Worm (Caenorhabditis elegans): ENCODE results near the gene cwp-5.

Gene cwp-5

DNA sequence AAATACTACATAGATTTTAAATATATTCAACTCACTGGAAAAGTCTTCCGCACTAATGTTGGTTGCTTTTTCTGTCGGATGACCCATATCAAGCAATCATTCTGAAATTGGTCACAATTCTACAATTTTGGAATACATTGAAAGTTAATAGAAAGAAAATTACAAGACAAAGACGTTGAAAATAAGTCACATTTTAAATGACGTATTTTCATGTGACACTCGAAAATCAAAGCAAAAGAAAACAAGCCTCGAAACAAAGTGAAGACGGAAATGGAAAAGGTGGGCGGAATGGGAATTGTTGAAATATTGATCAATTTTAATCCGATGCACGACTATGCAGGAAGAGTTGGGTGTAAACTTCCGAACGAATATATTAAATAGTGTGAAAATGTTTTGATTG, 19.8 kb downstream of the cwp-5 start, which contains the start of gene mob-2:
Gene mob-2, minus strand, starts transcription at position 101 of the 400 bp plus-strand sequence.
- no peak for TF ChIP-seq lsl-1 (GFP tag; optimal IDR thresholded peaks at IDR 0.05)
- TF ChIP-seq B0019.2 (GFP tag; conservative IDR thresholded peaks at IDR 0.05), result no peak
- TF ChIP-seq ekl-4 (GFP tag; IDR thresholded peaks at IDR 0.05), result no peak
- no peak for TF ChIP-seq Y53F4B.3 (GFP tag; IDR thresholded peaks at IDR 0.05)

DNA sequence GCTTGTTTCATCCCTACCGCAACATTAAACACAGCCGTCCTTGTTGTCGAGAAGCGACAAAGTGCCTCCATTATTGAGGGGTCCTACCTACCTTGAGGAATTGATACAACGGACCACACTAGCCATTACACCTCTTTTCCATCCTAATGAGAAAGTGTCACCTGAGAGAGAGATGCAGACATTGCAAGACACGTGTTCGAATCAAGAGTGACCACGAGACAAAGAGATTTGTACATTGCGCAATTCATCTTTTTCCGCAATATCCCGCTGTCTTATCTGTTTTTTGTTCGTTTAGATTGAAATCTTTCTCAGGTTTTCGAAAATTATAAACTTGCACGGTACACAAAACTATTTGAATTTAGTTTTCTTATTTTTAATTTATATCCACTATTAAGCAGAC, 20.6 kb downstream of the cwp-5 start:
- TF ChIP-seq unc-62 (GFP tag; optimal IDR thresholded peaks at IDR 0.05) (peak; percentile 1), cebp-1 (GFP tag; IDR thresholded peaks at IDR 0.05) (no peak), cebp-1 (tag; optimal IDR thresholded peaks at IDR 0.05) (peak; percentile 79), let-526 (GFP tag; IDR thresholded peaks at IDR 0.05) (no peak)

DNA sequence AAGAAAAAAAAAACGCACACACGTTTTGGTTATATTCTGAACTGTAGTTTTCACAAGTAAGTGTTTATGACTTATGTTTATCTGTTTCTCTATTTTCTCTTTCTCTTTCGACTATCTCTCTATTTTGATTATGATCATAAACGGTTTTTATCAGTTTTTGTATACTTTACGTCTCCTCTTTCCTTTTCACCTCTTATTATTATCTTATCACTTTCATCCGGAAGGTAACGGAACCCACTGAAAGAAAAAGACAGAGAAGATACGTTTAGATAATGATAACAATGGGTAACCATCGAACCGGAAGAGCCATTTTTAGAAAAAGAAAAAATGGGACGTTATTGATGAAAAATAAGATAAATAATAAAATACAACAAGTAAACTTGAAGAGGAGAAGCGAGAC, 24.1 kb downstream of the cwp-5 start:
- TF ChIP-seq lsl-1 (GFP tag; optimal IDR thresholded peaks at IDR 0.05) (no peak), Y53F4B.3 (GFP tag; IDR thresholded peaks at IDR 0.05) (no peak), snpc-1.3 (tag; optimal IDR thresholded peaks at IDR 0.05; ENCODE audit: insufficient read depth) (no peak), lin-26 (GFP tag; IDR thresholded peaks at IDR 0.05) (no peak), nhr-80 (tag; optimal IDR thresholded peaks at IDR 0.05) (peak; percentile 85), unc-62 (GFP tag; optimal IDR thresholded peaks at IDR 0.05) (peak; percentile 59), ztf-26 (tag; optimal IDR thresholded peaks at IDR 0.05) (no peak), let-607 (tag; optimal IDR thresholded peaks at IDR 0.05) (no peak), hmg-1.2 (GFP tag; IDR thresholded peaks at IDR 0.05) (no peak), madf-3 (GFP tag; IDR thresholded peaks at IDR 0.05) (no peak), aptf-2 (GFP tag; conservative IDR thresholded peaks at IDR 0.05) (no peak), lin-54 (GFP tag; optimal IDR thresholded peaks at IDR 0.05) (no peak), hlh-12 (tag; optimal IDR thresholded peaks at IDR 0.05) (no peak), ztf-25 (GFP tag; IDR thresholded peaks at IDR 0.05) (no peak), F55B11.4 (tag; optimal IDR thresholded peaks at IDR 0.05; ENCODE audit: borderline replicate concordance, insufficient read depth) (no peak), ceh-91 (GFP tag; IDR thresholded peaks at IDR 0.05) (no peak), him-1 (tag; optimal IDR thresholded peaks at IDR 0.05) (no peak), bed-1 (GFP tag; IDR thresholded peaks at IDR 0.05) (no peak), lin-40 (tag; optimal IDR thresholded peaks at IDR 0.05) (peak; percentile 17), atf-7 (tag; optimal IDR thresholded peaks at IDR 0.05) (no peak), ekl-4 (GFP tag; IDR thresholded peaks at IDR 0.05) (no peak), fkh-3 (tag; optimal IDR thresholded peaks at IDR 0.05) (no peak), nhr-27 (tag; optimal IDR thresholded peaks at IDR 0.05) (no peak), zfh-2 (GFP tag; conservative IDR thresholded peaks at IDR 0.05) (no peak), ets-4 (GFP tag; optimal IDR thresholded peaks at IDR 0.05) (peak; percentile 15), F33H1.4 (GFP tag; IDR thresholded peaks at IDR 0.05) (no peak), Y56A3A.18 (GFP tag; IDR thresholded peaks at IDR 0.05) (no peak), F10E7.11 (tag; optimal IDR thresholded peaks at IDR 0.05) (no peak), athp-1 (tag; optimal IDR thresholded peaks at IDR 0.05) (no peak), tbp1 (GFP tag; optimal IDR thresholded peaks at IDR 0.05) (no peak), xnd-1 (tag; optimal IDR thresholded peaks at IDR 0.05) (no peak), madf-8 (GFP tag; conservative IDR thresholded peaks at IDR 0.05) (no peak), ztf-3 (GFP tag; optimal IDR thresholded peaks at IDR 0.05) (no peak)

Measured in whole organism, young adult.